Fruit fly (Drosophila melanogaster) whole organism, embryonic: ENCODE results near the gene CG32271.

ENCODE experiments used
- B-H2 ChIP-seq: fragments of 200-800 bp; sonication (Bioruptor generic); optimal IDR thresholded peaks from 2 replicates; lab custom pipeline; 2018; ENCODE audit warnings: missing biosample characterization, mild to moderate bottlenecking, missing genetic modification characterization
- CG10321 ChIP-seq: fragments of 200-800 bp; sonication (Bioruptor generic); IDR thresholded peaks from 2 replicates; pipeline ENCODE4 v1.3.6; 2022; ENCODE audit warnings: missing biosample characterization, missing genetic modification characterization
- CG11560 ChIP-seq: fragments of 200-800 bp; sonication (Bioruptor generic); IDR thresholded peaks from 3 replicates; pipeline ENCODE4 v1.3.6; 2022; ENCODE audit warnings: missing biosample characterization, missing genetic modification characterization
- CG13894 ChIP-seq: fragments of 200-800 bp; sonication (Bioruptor generic); optimal IDR thresholded peaks from 3 replicates; lab custom pipeline; 2018; ENCODE audit warnings: missing biosample characterization, mild to moderate bottlenecking, missing genetic modification characterization, moderate library complexity
- CG14441 ChIP-seq: fragments of 200-800 bp; sonication (Bioruptor generic); IDR thresholded peaks from 2 replicates; pipeline ENCODE4 v1.3.6; 2022; ENCODE audit warnings: missing biosample characterization, missing genetic modification characterization
- CG1647 ChIP-seq: fragments of 200-800 bp; sonication (Bioruptor generic); optimal IDR thresholded peaks from 3 replicates; lab custom pipeline; 2016; ENCODE audit warnings: missing biosample characterization, missing genetic modification characterization
- CG2116 ChIP-seq: fragments of 200-800 bp; sonication (Bioruptor generic); optimal IDR thresholded peaks from 3 replicates; lab custom pipeline; 2018; ENCODE audit warnings: missing biosample characterization, mild to moderate bottlenecking, missing genetic modification characterization
- CG3995 ChIP-seq: fragments of 200-800 bp; sonication (Bioruptor generic); optimal IDR thresholded peaks from 3 replicates; lab custom pipeline; 2016; ENCODE audit warnings: missing biosample characterization, missing genetic modification characterization
- CG7357 ChIP-seq: fragments of 200-800 bp; sonication (Bioruptor generic); IDR thresholded peaks from 3 replicates; pipeline ENCODE4 v1.3.6; 2022; ENCODE audit warnings: missing biosample characterization, missing genetic modification characterization
- CG7786 ChIP-seq: fragments of 200-800 bp; sonication (Bioruptor generic); optimal IDR thresholded peaks from 2 replicates; lab custom pipeline; 2016; ENCODE audit warnings: missing biosample characterization, missing genetic modification characterization
- CG7928 ChIP-seq: fragments of 200-800 bp; sonication (Bioruptor generic); optimal IDR thresholded peaks from 2 replicates; lab custom pipeline; 2017; ENCODE audit warnings: missing biosample characterization, mild to moderate bottlenecking, missing genetic modification characterization
- CG9932 ChIP-seq: fragments of 200-800 bp; sonication (Bioruptor generic); IDR thresholded peaks from 2 replicates; pipeline ENCODE4 v1.3.6; 2022; ENCODE audit warnings: missing biosample characterization, missing genetic modification characterization
- CkIIα-i1 ChIP-seq: fragments of 200-800 bp; sonication (Bioruptor generic); IDR thresholded peaks from 2 replicates; pipeline ENCODE4 v1.3.6; 2022; ENCODE audit warnings: missing biosample characterization, missing genetic modification characterization
- D19B ChIP-seq: fragments of 200-800 bp; sonication (Bioruptor generic); optimal IDR thresholded peaks from 2 replicates; lab custom pipeline; 2017; ENCODE audit warnings: missing biosample characterization, mild to moderate bottlenecking, missing genetic modification characterization
- Doc3 ChIP-seq: fragments of 200-800 bp; sonication (Bioruptor generic); IDR thresholded peaks from 3 replicates; pipeline ENCODE4 v1.3.6; 2022; ENCODE audit warnings: missing biosample characterization, missing genetic modification characterization; ENCODE audit not compliant: partially characterized antibody
- Drgx ChIP-seq: fragments of 200-800 bp; sonication (Bioruptor generic); IDR thresholded peaks from 2 replicates; pipeline ENCODE4 v1.3.6; 2022; ENCODE audit warnings: missing biosample characterization, missing genetic modification characterization
- Ets65A ChIP-seq: fragments of 200-800 bp; sonication (Bioruptor generic); peaks from one replicate; lab custom pipeline; 2016; ENCODE audit warnings: missing biosample characterization, missing genetic modification characterization
- HLH4C ChIP-seq: fragments of 200-800 bp; sonication (Bioruptor generic); IDR thresholded peaks from 3 replicates; pipeline ENCODE4 v1.3.6; 2022; ENCODE audit warnings: missing biosample characterization, missing genetic modification characterization; ENCODE audit not compliant: partially characterized antibody
- MBD-R2 ChIP-seq: fragments of 200-800 bp; sonication (Bioruptor generic); IDR thresholded peaks from 2 replicates; pipeline ENCODE4 v1.3.6; 2022; ENCODE audit warnings: missing biosample characterization, missing genetic modification characterization
- Max ChIP-seq: fragments of 200-800 bp; sonication (Bioruptor generic); optimal IDR thresholded peaks from 2 replicates; lab custom pipeline; 2016; ENCODE audit warnings: missing biosample characterization, mild to moderate bottlenecking, missing genetic modification characterization
- NFAT ChIP-seq: fragments of 200-800 bp; sonication (Bioruptor generic); IDR thresholded peaks from 2 replicates; pipeline ENCODE4 v1.3.6; 2022; ENCODE audit warnings: missing biosample characterization, missing genetic modification characterization
- Poxn ChIP-seq: fragments of 200-800 bp; sonication (Bioruptor generic); IDR thresholded peaks from 2 replicates; pipeline ENCODE4 v1.3.6; 2022; ENCODE audit warnings: missing biosample characterization, missing genetic modification characterization
- Rfx ChIP-seq: fragments of 200-800 bp; sonication (Bioruptor generic); IDR thresholded peaks from 2 replicates; pipeline ENCODE4 v1.3.6; 2022; ENCODE audit warnings: missing biosample characterization, missing genetic modification characterization
- Spps ChIP-seq: fragments of 200-800 bp; sonication (Bioruptor generic); optimal IDR thresholded peaks from 2 replicates; lab custom pipeline; 2018; ENCODE audit warnings: missing biosample characterization, mild to moderate bottlenecking, missing genetic modification characterization
- bigmax ChIP-seq: fragments of 200-800 bp; sonication (Bioruptor generic); optimal IDR thresholded peaks from 2 replicates; lab custom pipeline; 2018; ENCODE audit warnings: missing biosample characterization, mild to moderate bottlenecking, missing genetic modification characterization
- crp ChIP-seq, 2 experiments: fragments of 200-800 bp; sonication (Bioruptor generic); optimal IDR thresholded peaks; 2 replicates in 1 of 2; 3 replicates in 1 of 2; lab custom pipeline; 2017; ENCODE audit warnings: missing biosample characterization in 2 of 2, missing genetic modification characterization in 2 of 2, mild to moderate bottlenecking in 1 of 2, moderate library complexity in 1 of 2
- dysf ChIP-seq: fragments of 200-800 bp; sonication (Bioruptor generic); IDR thresholded peaks from 3 replicates; pipeline ENCODE4 v1.3.6; 2022; ENCODE audit warnings: missing biosample characterization, missing genetic modification characterization
- fu2 ChIP-seq: fragments of 200-800 bp; sonication (Bioruptor generic); optimal IDR thresholded peaks from 2 replicates; lab custom pipeline; 2016; ENCODE audit warnings: missing biosample characterization, missing genetic modification characterization
- gem ChIP-seq: fragments of 200-800 bp; sonication (Bioruptor generic); optimal IDR thresholded peaks from 2 replicates; lab custom pipeline; 2019; ENCODE audit warnings: missing biosample characterization, mild to moderate bottlenecking, missing genetic modification characterization, moderate library complexity
- gro ChIP-seq: fragments of 200-800 bp; sonication (Bioruptor generic); optimal IDR thresholded peaks from 2 replicates; lab custom pipeline; 2016; ENCODE audit warnings: missing biosample characterization, missing genetic modification characterization
- nmo ChIP-seq: fragments of 200-800 bp; sonication (Bioruptor generic); optimal IDR thresholded peaks from 2 replicates; lab custom pipeline; 2018; ENCODE audit warnings: missing biosample characterization, mild to moderate bottlenecking, missing genetic modification characterization, moderate library complexity
- nom ChIP-seq: fragments of 200-800 bp; sonication (Bioruptor generic); optimal IDR thresholded peaks from 2 replicates; lab custom pipeline; 2017; ENCODE audit warnings: missing biosample characterization, missing genetic modification characterization, mild to moderate bottlenecking, moderate library complexity, missing genetic modification reagents
- phol ChIP-seq: fragments of 200-800 bp; sonication (Bioruptor generic); optimal IDR thresholded peaks from 3 replicates; lab custom pipeline; 2018; ENCODE audit warnings: missing biosample characterization, mild to moderate bottlenecking, missing genetic modification characterization, moderate library complexity
- prd ChIP-seq, 3 experiments: fragments of >200 bp in 2 of 3; fragments of 200-800 bp in 1 of 3; sonication (Bioruptor generic) in 1 of 3; optimal IDR thresholded peaks in 2 of 3; IDR thresholded peaks in 1 of 3; 2 replicates in 2 of 3; 3 replicates in 1 of 3; pipeline versions ENCODE4 v1.3.6 to Lab custom; 2017 to 2022; ENCODE audit warnings: missing biosample characterization in 1 of 3, missing genetic modification characterization in 1 of 3
- ranshi ChIP-seq: fragments of 200-800 bp; sonication (Bioruptor generic); IDR thresholded peaks from 2 replicates; pipeline ENCODE4 v1.3.6; 2022; ENCODE audit warnings: missing biosample characterization, missing genetic modification characterization
- row ChIP-seq: fragments of 200-800 bp; sonication (Bioruptor generic); IDR thresholded peaks from 3 replicates; pipeline ENCODE4 v1.3.6; 2022; ENCODE audit warnings: missing biosample characterization, missing genetic modification characterization
- schlank ChIP-seq: fragments of 200-800 bp; sonication (Bioruptor generic); optimal IDR thresholded peaks from 2 replicates; lab custom pipeline; 2018; ENCODE audit warnings: missing biosample characterization, mild to moderate bottlenecking, missing genetic modification characterization
- so ChIP-seq: fragments of 200-800 bp; sonication (Bioruptor generic); IDR thresholded peaks from 3 replicates; pipeline ENCODE4 v1.3.6; 2022; ENCODE audit warnings: missing biosample characterization, missing genetic modification characterization
- sob ChIP-seq: fragments of 200-800 bp; sonication (Bioruptor generic); IDR thresholded peaks from 2 replicates; pipeline ENCODE4 v1.3.6; 2022; ENCODE audit warnings: missing biosample characterization, missing genetic modification characterization
- vvl ChIP-seq: fragments of 200-800 bp; sonication (Bioruptor generic); IDR thresholded peaks from 2 replicates; pipeline ENCODE4 v1.3.6; 2022; ENCODE audit warnings: missing biosample characterization, missing genetic modification characterization
- yki ChIP-seq: fragments of >200 bp; optimal IDR thresholded peaks from 3 replicates; lab custom pipeline; 2018
- zfh1 ChIP-seq: fragments of 200-800 bp; sonication (Bioruptor generic); IDR thresholded peaks from 3 replicates; pipeline ENCODE4 v1.3.6; 2022; ENCODE audit warnings: missing biosample characterization, missing genetic modification characterization
- zfh2 ChIP-seq: fragments of 200-800 bp; sonication (Bioruptor generic); optimal IDR thresholded peaks from 2 replicates; lab custom pipeline; 2016; ENCODE audit warnings: missing biosample characterization, missing genetic modification characterization

Gene CG32271

dm6 chr3L:3224740-3225719 lies 22.1 kb upstream of the CG32271 start, which contains the start of gene Larp4B (continued):
- TF ChIP-seq zfh1 (0 out of 3 replicates have a peak, but pooled peaks have one; percentile 37), ranshi (GFP tag; lab: Robert Waterston, UW) (no peak), CG7786 (no peak), prd (optimal IDR thresholded peaks at IDR 0.05; lab: Kevin White, UChicago) (no peak), prd (GFP tag; IDR thresholded peaks at IDR 0.05; lab: Robert Waterston, UW) (no peak), CG3995 (peak; percentile 73), CG11560 (tag; lab: Robert Waterston, UW) (no peak), gro (GFP tag; lab: Kevin White, UChicago) (peak; percentile 45), crp (GFP tag; optimal IDR thresholded peaks at IDR 0.05; lab: Kevin White, UChicago) (peak in 1 of 2 experiments; percentile 40), Max (GFP tag; lab: Kevin White, UChicago) (peak; percentile 22), row (GFP tag; lab: Robert Waterston, UW) (peak; percentile 62), CkIIα-i1 (GFP tag; lab: Robert Waterston, UW) (no peak), Drgx (GFP tag; lab: Robert Waterston, UW) (no peak), yki (lab: Kevin White, UChicago) (no peak), CG9932 (GFP tag; lab: Robert Waterston, UW) (peak; percentile 50), Spps (tag; lab: Kevin White, UChicago) (no peak), nom (GFP tag; lab: Kevin White, UChicago) (peak; percentile 11), CG7928 (peak; percentile 41), zfh2 (peak; percentile 35), CG13894 (no peak), Rfx (GFP tag; lab: Robert Waterston, UW) (peak; percentile 45), Doc3 (GFP tag; lab: Robert Waterston, UW) (peak; percentile 77), Ets65A (GFP tag; lab: Kevin White, UChicago) (peak; percentile 89), CG7357 (0 out of 3 replicates have a peak, but pooled peaks have one; percentile 21), bigmax (GFP tag; lab: Kevin White, UChicago) (peak; percentile 19), NFAT (no peak), gem (tag; lab: Kevin White, UChicago) (no peak), dysf (no peak), HLH4C (peak; percentile 55; the same call in 2 of the 3 replicates), D19B (no peak), vvl (GFP tag; lab: Robert Waterston, UW) (peak; percentile 84), Poxn (GFP tag; lab: Robert Waterston, UW) (no peak), CG2116 (peak; percentile 98), fu2 (GFP tag; lab: Kevin White, UChicago) (peak; percentile 8), phol (tag; lab: Kevin White, UChicago) (peak; percentile 54), nmo (GFP tag; lab: Kevin White, UChicago) (peak; percentile 25), so (GFP tag; lab: Robert Waterston, UW) (no peak), sob (GFP tag; lab: Robert Waterston, UW) (no peak; the same call in none of the 2 replicates), schlank (tag; lab: Kevin White, UChicago) (no peak), CG1647 (no peak), CG14441 (GFP tag; lab: Robert Waterston, UW) (no peak), CG10321 (GFP tag; lab: Robert Waterston, UW) (no peak), MBD-R2 (GFP tag; lab: Robert Waterston, UW) (peak; percentile 23; the same call in 1 of the 2 replicates), B-H2 (GFP tag; lab: Kevin White, UChicago) (peak; percentile 28)
